Worm (Caenorhabditis elegans): ENCODE results near the gene idpa-3.

ce11 chrX:10333301-10333854 lies 2.9 kb upstream of the idpa-3 start, which contains the start of gene R07E3.4:
- TF ChIP-seq ama-1 (optimal IDR thresholded peaks at IDR 0.05) (no peak), nhr-47 (tag; optimal IDR thresholded peaks at IDR 0.05) (no peak), ceh-8 (GFP tag; optimal IDR thresholded peaks at IDR 0.05) (no peak), nhr-237 (tag; optimal IDR thresholded peaks at IDR 0.05) (no peak), snu-23 (GFP tag; optimal IDR thresholded peaks at IDR 0.05) (peak; percentile 54), lsy-2 (tag; optimal IDR thresholded peaks at IDR 0.05) (peak in 1 of 2 experiments; percentile 1), unc-62 (GFP tag; optimal IDR thresholded peaks at IDR 0.05) (no peak), fos-1 (tag; optimal IDR thresholded peaks at IDR 0.05) (no peak), ces-1 (GFP tag; optimal IDR thresholded peaks at IDR 0.05) (no peak), nhr-19 (GFP tag; conservative IDR thresholded peaks at IDR 0.05) (peak; percentile 68), egl-27 (tag; optimal IDR thresholded peaks at IDR 0.05) (peak in 1 of 2 experiments; percentile 17), sptf-1 (tag; optimal IDR thresholded peaks at IDR 0.05) (no peak)
